Worm (Caenorhabditis elegans): Measurements from ENCODE around the gene Y43F8B.2.

Y43F8B.2 gene

ce11 chrV:19521351-19522278, 11.3 kb downstream of the Y43F8B.2 start (continued):
- TF ChIP-seq ZK546.5 (tag; optimal IDR thresholded peaks at IDR 0.05) (no peak), nhr-42 (GFP tag; IDR thresholded peaks at IDR 0.05) (no peak), vab-7 (GFP tag; IDR thresholded peaks at IDR 0.05) (0 out of 2 replicates have a peak, but pooled peaks have one; percentile 4), Y48G9A.11 (GFP tag; IDR thresholded peaks at IDR 0.05) (0 out of 2 replicates have a peak, but pooled peaks have one; percentile 34), dmd-6 (GFP tag; IDR thresholded peaks at IDR 0.05) (peak; percentile 65), ztf-7 (tag; optimal IDR thresholded peaks at IDR 0.05) (no peak), F44E2.7 (GFP tag; IDR thresholded peaks at IDR 0.05) (no peak), skn-1 (tag; optimal IDR thresholded peaks at IDR 0.05) (no peak), lin-1 (GFP tag; IDR thresholded peaks at IDR 0.05) (no peak), ctbp-1 (GFP tag; IDR thresholded peaks at IDR 0.05) (0 out of 2 replicates have a peak, but pooled peaks have one; percentile 45), mdt-29 (GFP tag; IDR thresholded peaks at IDR 0.05) (0 out of 2 replicates have a peak, but pooled peaks have one; percentile 35), lin-15B (tag; optimal IDR thresholded peaks at IDR 0.05) (no peak), php-3 (GFP tag; IDR thresholded peaks at IDR 0.05) (peak; percentile 39; the same call in 1 of the 2 replicates), pha-4 (GFP tag; IDR thresholded peaks at IDR 0.05) (no peak), pha-4 (tag; optimal IDR thresholded peaks at IDR 0.05) (no peak), hmg-1.1 (GFP tag; IDR thresholded peaks at IDR 0.05) (peak; percentile 45; the same call in 1 of the 2 replicates), madf-5 (GFP tag; IDR thresholded peaks at IDR 0.05) (no peak), nhr-76 (tag; optimal IDR thresholded peaks at IDR 0.05) (no peak), zag-1 (tag; optimal IDR thresholded peaks at IDR 0.05) (no peak), fkh-10 (GFP tag; optimal IDR thresholded peaks at IDR 0.05) (no peak), mxl-3 (GFP tag; optimal IDR thresholded peaks at IDR 0.05) (no peak), mep-1 (tag; optimal IDR thresholded peaks at IDR 0.05) (no peak), egl-27 (tag; optimal IDR thresholded peaks at IDR 0.05) (no peak), duxl-1 (tag; optimal IDR thresholded peaks at IDR 0.05; ENCODE audit: poor library complexity) (no peak), nhr-48 (tag; optimal IDR thresholded peaks at IDR 0.05) (peak; percentile 15), attf-4 (tag; optimal IDR thresholded peaks at IDR 0.05) (no peak), T20F7.1 (GFP tag; optimal IDR thresholded peaks at IDR 0.05) (no peak), Y75B8A.6 (GFP tag; IDR thresholded peaks at IDR 0.05) (no peak), daf-8 (GFP tag; IDR thresholded peaks at IDR 0.05) (no peak), zfp-2 (tag; optimal IDR thresholded peaks at IDR 0.05) (no peak), spr-3 (GFP tag; optimal IDR thresholded peaks at IDR 0.05) (no peak), nhr-11 (tag; optimal IDR thresholded peaks at IDR 0.05) (no peak), ama-1 (optimal IDR thresholded peaks at IDR 0.05) (no peak), tra-1 (GFP tag; IDR thresholded peaks at IDR 0.05) (no peak), hif-1 (tag; optimal IDR thresholded peaks at IDR 0.05) (peak in 1 of 2 experiments; percentile 57), F10B5.3 (tag; optimal IDR thresholded peaks at IDR 0.05) (no peak), nhr-25 (tag; optimal IDR thresholded peaks at IDR 0.05; ENCODE audit: borderline replicate concordance, insufficient read depth) (no peak), Y105C5A.15 (GFP tag; IDR thresholded peaks at IDR 0.05) (no peak), D1046.2 (GFP tag; IDR thresholded peaks at IDR 0.05) (no peak), nhr-77 (tag; optimal IDR thresholded peaks at IDR 0.05) (no peak), daf-16 (GFP tag; optimal IDR thresholded peaks at IDR 0.05) (no peak), daf-16 (tag; optimal IDR thresholded peaks at IDR 0.05) (peak; percentile 23), Y5F2A.4 (GFP tag; optimal IDR thresholded peaks at IDR 0.05) (no peak), fos-1 (tag; optimal IDR thresholded peaks at IDR 0.05) (no peak), rbr-2 (tag; optimal IDR thresholded peaks at IDR 0.05) (no peak), nhr-41 (GFP tag; IDR thresholded peaks at IDR 0.05) (no peak), spr-1 (tag; optimal IDR thresholded peaks at IDR 0.05) (peak; percentile 42), lin-38 (GFP tag; IDR thresholded peaks at IDR 0.05) (peak; percentile 64), nhr-28 (tag; optimal IDR thresholded peaks at IDR 0.05) (peak; percentile 37), lsy-2 (tag; optimal IDR thresholded peaks at IDR 0.05) (peak in 1 of 2 experiments; percentile 32)
